Worm (Caenorhabditis elegans): ENCODE measurements around the gene C12D12.1.

Gene C12D12.1

ce11 chrX:3503025-3503424 is 4.0 kb downstream of the C12D12.1 start:
- TF ChIP-seq mep-1 (tag; optimal IDR thresholded peaks at IDR 0.05) (no peak), zip-8 (tag; optimal IDR thresholded peaks at IDR 0.05) (no peak), flh-1 (GFP tag; optimal IDR thresholded peaks at IDR 0.05) (no peak), lin-32 (GFP tag; optimal IDR thresholded peaks at IDR 0.05) (no peak), nhr-28 (tag; optimal IDR thresholded peaks at IDR 0.05) (no peak), drap-1 (GFP tag; optimal IDR thresholded peaks at IDR 0.05) (no peak), lin-13 (tag; optimal IDR thresholded peaks at IDR 0.05) (no peak), bed-3 (GFP tag; optimal IDR thresholded peaks at IDR 0.05) (no peak), pha-4 (tag; optimal IDR thresholded peaks at IDR 0.05) (no peak), mab-5 (tag; optimal IDR thresholded peaks at IDR 0.05) (no peak), snpc-4 (tag; optimal IDR thresholded peaks at IDR 0.05) (no peak), nhr-76 (tag; optimal IDR thresholded peaks at IDR 0.05) (no peak), tbx-8 (GFP tag; optimal IDR thresholded peaks at IDR 0.05) (no peak), blmp-1 (tag; optimal IDR thresholded peaks at IDR 0.05) (no peak), elt-3 (tag; optimal IDR thresholded peaks at IDR 0.05) (no peak), ham-2 (GFP tag; optimal IDR thresholded peaks at IDR 0.05) (no peak), ceh-39 (tag; optimal IDR thresholded peaks at IDR 0.05) (no peak), ces-1 (GFP tag; optimal IDR thresholded peaks at IDR 0.05) (no peak), sptf-1 (tag; optimal IDR thresholded peaks at IDR 0.05) (no peak), elt-1 (tag; optimal IDR thresholded peaks at IDR 0.05; ENCODE audit: borderline replicate concordance, insufficient read depth) (no peak)

DNA sequence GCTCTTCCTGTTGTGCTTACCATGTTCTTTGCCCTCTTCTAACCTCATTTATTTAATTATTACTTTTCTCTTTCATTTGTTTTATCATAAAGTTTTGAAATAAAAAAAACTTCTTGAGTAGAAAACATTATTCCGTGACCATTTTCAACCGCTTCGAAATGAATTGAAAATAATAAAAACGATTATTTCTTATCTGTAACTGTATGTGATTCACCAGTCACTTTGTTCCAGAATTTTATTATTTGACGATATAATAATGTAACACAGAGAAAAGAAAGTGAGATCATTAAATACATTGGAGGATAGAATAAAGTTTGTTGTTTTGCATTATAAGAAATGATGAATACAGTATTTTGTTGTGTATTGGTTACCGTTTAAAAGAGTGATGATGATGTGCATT is 6.0 kb downstream of the C12D12.1 start:
- no peak for TF ChIP-seq ztf-11 (tag; optimal IDR thresholded peaks at IDR 0.05)
- TF ChIP-seq ham-2 (GFP tag; optimal IDR thresholded peaks at IDR 0.05): no peak
- TF ChIP-seq nhr-28 (tag; optimal IDR thresholded peaks at IDR 0.05): no peak
- no peak for TF ChIP-seq mab-5 (tag; optimal IDR thresholded peaks at IDR 0.05)
- no peak for TF ChIP-seq nhr-237 (tag; optimal IDR thresholded peaks at IDR 0.05)
- TF ChIP-seq ceh-43 (GFP tag; optimal IDR thresholded peaks at IDR 0.05): no peak
- no peak for TF ChIP-seq unc-62 (GFP tag; optimal IDR thresholded peaks at IDR 0.05)
- no peak for TF ChIP-seq lin-32 (GFP tag; optimal IDR thresholded peaks at IDR 0.05)
- TF ChIP-seq zip-8 (tag; optimal IDR thresholded peaks at IDR 0.05): no peak
- TF ChIP-seq flh-1 (GFP tag; optimal IDR thresholded peaks at IDR 0.05): no peak
- no peak for TF ChIP-seq cnd-1 (tag; optimal IDR thresholded peaks at IDR 0.05)
- TF ChIP-seq snpc-4 (tag; optimal IDR thresholded peaks at IDR 0.05): no peak
- no peak for TF ChIP-seq sptf-1 (tag; optimal IDR thresholded peaks at IDR 0.05)
- no peak for TF ChIP-seq hlh-1 (tag; optimal IDR thresholded peaks at IDR 0.05)
- TF ChIP-seq lin-13 (tag; optimal IDR thresholded peaks at IDR 0.05): no peak
- TF ChIP-seq pha-4 (tag; optimal IDR thresholded peaks at IDR 0.05): no peak

- no peak for TF ChIP-seq elt-1 (tag; optimal IDR thresholded peaks at IDR 0.05; ENCODE audit: borderline replicate concordance, insufficient read depth)
- no peak for TF ChIP-seq lin-32 (GFP tag; optimal IDR thresholded peaks at IDR 0.05)
- no peak for TF ChIP-seq cnd-1 (tag; optimal IDR thresholded peaks at IDR 0.05)
- TF ChIP-seq ces-1 (GFP tag; optimal IDR thresholded peaks at IDR 0.05): no peak
- TF ChIP-seq nhr-76 (tag; optimal IDR thresholded peaks at IDR 0.05): no peak
- TF ChIP-seq blmp-1 (tag; optimal IDR thresholded peaks at IDR 0.05): no peak
- no peak for TF ChIP-seq unc-62 (GFP tag; optimal IDR thresholded peaks at IDR 0.05)
- no peak for TF ChIP-seq elt-3 (tag; optimal IDR thresholded peaks at IDR 0.05)
Observed at ce11 chrX:3506556-3506955, 7.5 kb downstream of the C12D12.1 start.

DNA sequence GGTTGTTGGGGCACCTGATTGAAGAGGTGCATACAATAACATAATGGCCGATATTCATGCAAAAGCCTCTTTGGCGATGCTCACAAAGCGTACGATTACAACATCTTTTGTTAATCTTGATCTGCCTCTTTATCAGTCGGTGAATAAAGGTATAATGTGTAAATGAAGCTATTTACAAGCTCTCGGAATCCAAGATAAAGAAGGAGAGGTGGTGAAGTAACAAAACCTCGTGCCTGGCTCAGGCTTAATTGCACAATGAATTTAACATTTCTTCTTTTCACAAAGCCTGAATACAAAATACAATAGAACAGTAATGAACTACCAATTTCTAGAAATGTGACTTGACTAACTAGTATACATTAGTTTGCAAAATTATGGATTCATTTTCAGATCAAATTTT is 8.2 kb downstream of the C12D12.1 start:
- TF ChIP-seq tbx-8 (GFP tag; optimal IDR thresholded peaks at IDR 0.05) (no peak), nhr-12 (tag; optimal IDR thresholded peaks at IDR 0.05) (no peak), sem-2 (GFP tag; optimal IDR thresholded peaks at IDR 0.05) (no peak), drap-1 (GFP tag; optimal IDR thresholded peaks at IDR 0.05) (no peak), ceh-83 (GFP tag; optimal IDR thresholded peaks at IDR 0.05) (no peak), pha-4 (tag; optimal IDR thresholded peaks at IDR 0.05) (no peak), snpc-4 (tag; optimal IDR thresholded peaks at IDR 0.05) (no peak), ces-1 (GFP tag; optimal IDR thresholded peaks at IDR 0.05) (no peak), zip-8 (tag; optimal IDR thresholded peaks at IDR 0.05) (no peak), cnd-1 (tag; optimal IDR thresholded peaks at IDR 0.05) (no peak), flh-1 (GFP tag; optimal IDR thresholded peaks at IDR 0.05) (no peak), lin-32 (GFP tag; optimal IDR thresholded peaks at IDR 0.05) (no peak), blmp-1 (tag; optimal IDR thresholded peaks at IDR 0.05) (no peak), ham-2 (GFP tag; optimal IDR thresholded peaks at IDR 0.05) (no peak), elt-1 (tag; optimal IDR thresholded peaks at IDR 0.05; ENCODE audit: borderline replicate concordance, insufficient read depth) (no peak), bed-3 (GFP tag; optimal IDR thresholded peaks at IDR 0.05) (no peak), M03D4.4 (tag; optimal IDR thresholded peaks at IDR 0.05) (no peak), ceh-43 (GFP tag; optimal IDR thresholded peaks at IDR 0.05) (no peak)

ce11 chrX:3508906-3509305 is 9.9 kb downstream of the C12D12.1 start, which contains the start of gene sox-4:
Gene sox-4 (minus strand): TSS chrX:3509006.
- TF ChIP-seq hlh-1 (tag; optimal IDR thresholded peaks at IDR 0.05) (no peak), cnd-1 (tag; optimal IDR thresholded peaks at IDR 0.05) (no peak)

Data from whole organism, mixed stage, embryonic.